Fruit fly (Drosophila melanogaster): ENCODE measurements around the gene PIG-T.

PIG-T gene

DNA sequence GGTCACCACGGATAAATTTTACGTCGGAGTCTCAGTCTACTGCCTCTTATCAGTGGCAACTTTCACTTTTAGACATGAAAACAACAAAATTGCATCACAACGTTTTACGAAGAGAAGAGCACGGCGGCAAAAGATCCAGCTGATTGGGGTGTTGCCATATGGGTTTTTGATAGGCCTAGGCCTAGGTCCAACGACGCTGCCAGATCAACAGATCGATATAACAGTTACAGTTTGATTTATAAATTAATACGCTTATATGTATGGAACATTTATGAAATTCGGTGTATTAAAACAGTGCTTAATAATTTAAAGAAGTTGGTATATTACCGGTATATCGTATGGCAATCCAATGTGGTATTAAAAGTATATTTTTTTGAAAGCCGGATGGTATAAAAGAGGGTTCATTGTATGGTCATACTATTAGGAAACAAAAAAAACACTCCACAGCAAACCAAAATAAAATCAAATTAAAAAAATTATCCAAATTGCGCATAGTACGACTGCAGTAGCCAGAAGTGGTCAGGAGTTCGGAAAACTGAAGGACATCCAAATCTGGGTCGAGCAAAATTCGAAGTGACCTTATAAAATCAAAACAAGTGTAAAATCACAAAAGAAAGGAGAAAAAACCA lies 29.7 kb upstream of the PIG-T start, which contains the start of gene CG1440:
Gene CG1440, plus strand, starts transcription at position 402 of the 629 bp plus-strand sequence.
- TF ChIP-seq insv (optimal IDR thresholded peaks at IDR 0.05) (no peak), h (optimal IDR thresholded peaks at IDR 0.05) (no peak), psq (optimal IDR thresholded peaks at IDR 0.05) (no peak), ttk (optimal IDR thresholded peaks at IDR 0.05) (no peak), Sin3A (optimal IDR thresholded peaks at IDR 0.05) (no peak), Myc (optimal IDR thresholded peaks at IDR 0.05) (no peak)

- TF ChIP-seq Myc (optimal IDR thresholded peaks at IDR 0.05) (no peak), psq (optimal IDR thresholded peaks at IDR 0.05) (no peak), Sin3A (optimal IDR thresholded peaks at IDR 0.05) (no peak), insv (optimal IDR thresholded peaks at IDR 0.05) (no peak), ttk (optimal IDR thresholded peaks at IDR 0.05) (no peak), h (optimal IDR thresholded peaks at IDR 0.05) (no peak)
These were observed 26.6 kb upstream of the PIG-T start, which contains the start of gene CG32712 for dm6 chrX:8433709-8434108. TSS of gene CG32712 (minus strand) at chrX:8433809.

DNA sequence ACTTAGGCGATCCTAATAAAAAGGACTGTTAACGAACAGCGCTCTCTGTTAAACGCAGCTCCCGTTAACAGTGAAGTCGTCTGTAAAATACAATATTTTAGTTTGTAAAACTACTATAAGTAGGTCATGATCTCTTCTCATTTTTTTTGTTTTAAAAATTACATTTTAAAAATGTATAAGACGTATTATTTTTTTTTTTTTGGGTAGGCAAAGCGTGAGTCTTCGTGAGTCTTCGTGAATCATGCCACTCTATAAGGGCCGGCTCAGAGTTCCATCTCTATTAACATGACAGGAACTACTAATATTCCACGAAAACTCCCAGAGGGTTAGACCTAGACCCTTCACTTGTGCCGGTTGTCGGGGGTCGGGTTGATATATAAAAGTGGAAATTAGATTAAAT lies 15.6 kb upstream of the PIG-T start:
- TF ChIP-seq Sin3A (optimal IDR thresholded peaks at IDR 0.05) (no peak), h (optimal IDR thresholded peaks at IDR 0.05) (no peak), ttk (optimal IDR thresholded peaks at IDR 0.05) (no peak), insv (optimal IDR thresholded peaks at IDR 0.05) (no peak), psq (optimal IDR thresholded peaks at IDR 0.05) (no peak), Myc (optimal IDR thresholded peaks at IDR 0.05) (no peak)

dm6 chrX:8421449-8421795 lies 14.4 kb upstream of the PIG-T start:
- no peak for TF ChIP-seq insv (optimal IDR thresholded peaks at IDR 0.05)
- no peak for TF ChIP-seq h (optimal IDR thresholded peaks at IDR 0.05)
- no peak for TF ChIP-seq psq (optimal IDR thresholded peaks at IDR 0.05)
- no peak for TF ChIP-seq Sin3A (optimal IDR thresholded peaks at IDR 0.05)
- TF ChIP-seq Myc (optimal IDR thresholded peaks at IDR 0.05) = no peak
- TF ChIP-seq ttk (optimal IDR thresholded peaks at IDR 0.05) = no peak

- TF ChIP-seq ttk (optimal IDR thresholded peaks at IDR 0.05) (no peak), Sin3A (optimal IDR thresholded peaks at IDR 0.05) (no peak), Myc (optimal IDR thresholded peaks at IDR 0.05) (no peak), psq (optimal IDR thresholded peaks at IDR 0.05) (no peak), h (optimal IDR thresholded peaks at IDR 0.05) (no peak), insv (optimal IDR thresholded peaks at IDR 0.05) (no peak)
These were observed 13.8 kb upstream of the PIG-T start for dm6 chrX:8420772-8421448.

dm6 chrX:8419534-8419933 lies 12.5 kb upstream of the PIG-T start:
- TF ChIP-seq ttk (optimal IDR thresholded peaks at IDR 0.05) = no peak
- TF ChIP-seq insv (optimal IDR thresholded peaks at IDR 0.05) = no peak
- TF ChIP-seq Myc (optimal IDR thresholded peaks at IDR 0.05) = no peak
- no peak for TF ChIP-seq h (optimal IDR thresholded peaks at IDR 0.05)
- no peak for TF ChIP-seq psq (optimal IDR thresholded peaks at IDR 0.05)

DNA sequence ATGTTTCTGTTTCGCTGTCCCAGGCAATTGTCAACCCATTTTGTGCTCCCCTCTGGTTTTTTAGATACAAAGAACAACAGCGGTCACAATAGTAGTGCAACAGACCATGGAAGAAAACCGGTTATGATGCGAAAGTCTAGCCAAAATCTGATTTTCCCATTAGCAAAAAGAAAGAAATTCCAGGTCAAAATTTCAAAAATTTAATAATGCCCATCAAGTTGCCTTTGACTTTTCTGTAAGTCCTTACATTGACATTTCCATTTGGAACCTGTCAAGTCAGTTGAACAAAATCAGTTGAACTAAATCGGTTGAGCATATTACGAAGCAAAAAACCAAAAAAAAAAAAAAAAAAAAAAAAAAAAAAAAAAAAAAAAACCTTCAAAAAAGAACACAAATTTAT lies 9.9 kb upstream of the PIG-T start:
- TF ChIP-seq Sin3A (optimal IDR thresholded peaks at IDR 0.05) (no peak), psq (optimal IDR thresholded peaks at IDR 0.05) (no peak), h (optimal IDR thresholded peaks at IDR 0.05) (no peak), Myc (optimal IDR thresholded peaks at IDR 0.05) (no peak), ttk (optimal IDR thresholded peaks at IDR 0.05) (no peak), insv (optimal IDR thresholded peaks at IDR 0.05) (no peak)

dm6 chrX:8416209-8416608 lies 9.1 kb upstream of the PIG-T start:
- TF ChIP-seq Myc (optimal IDR thresholded peaks at IDR 0.05) (no peak), insv (optimal IDR thresholded peaks at IDR 0.05) (no peak)

dm6 chrX:8415605-8416004 lies 8.5 kb upstream of the PIG-T start:
- no peak for TF ChIP-seq insv (optimal IDR thresholded peaks at IDR 0.05)
- no peak for TF ChIP-seq psq (optimal IDR thresholded peaks at IDR 0.05)
- no peak for TF ChIP-seq Myc (optimal IDR thresholded peaks at IDR 0.05)
- no peak for TF ChIP-seq ttk (optimal IDR thresholded peaks at IDR 0.05)

DNA sequence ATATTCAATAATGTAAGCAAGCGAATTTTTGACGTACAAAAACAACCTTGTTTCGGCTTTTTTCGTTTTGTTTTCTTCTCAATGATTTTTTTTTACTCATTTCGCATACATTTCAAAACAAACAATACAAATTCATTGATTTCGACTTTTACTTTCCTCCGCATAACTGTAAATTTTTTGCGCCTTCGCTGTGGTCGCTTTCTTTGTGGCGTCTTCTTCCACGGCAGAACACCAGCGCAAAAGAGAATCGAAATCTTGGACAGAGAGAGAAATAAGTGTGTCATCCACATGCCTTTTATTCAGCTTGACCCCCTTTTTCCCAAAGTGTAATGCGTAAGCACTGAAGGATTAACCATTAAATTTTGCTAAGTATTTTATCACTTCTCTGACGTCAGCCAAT lies 7.3 kb upstream of the PIG-T start:
- TF ChIP-seq h (optimal IDR thresholded peaks at IDR 0.05) (no peak), insv (optimal IDR thresholded peaks at IDR 0.05) (no peak), ttk (optimal IDR thresholded peaks at IDR 0.05) (no peak), psq (optimal IDR thresholded peaks at IDR 0.05) (no peak), Myc (optimal IDR thresholded peaks at IDR 0.05) (no peak), Sin3A (optimal IDR thresholded peaks at IDR 0.05) (no peak)

dm6 chrX:8413513-8414113 lies 6.5 kb upstream of the PIG-T start:
- no peak for TF ChIP-seq ttk (optimal IDR thresholded peaks at IDR 0.05)
- no peak for TF ChIP-seq insv (optimal IDR thresholded peaks at IDR 0.05)
- TF ChIP-seq h (optimal IDR thresholded peaks at IDR 0.05) = no peak
- TF ChIP-seq Myc (optimal IDR thresholded peaks at IDR 0.05) = no peak
- no peak for TF ChIP-seq Sin3A (optimal IDR thresholded peaks at IDR 0.05)
- no peak for TF ChIP-seq psq (optimal IDR thresholded peaks at IDR 0.05)

DNA sequence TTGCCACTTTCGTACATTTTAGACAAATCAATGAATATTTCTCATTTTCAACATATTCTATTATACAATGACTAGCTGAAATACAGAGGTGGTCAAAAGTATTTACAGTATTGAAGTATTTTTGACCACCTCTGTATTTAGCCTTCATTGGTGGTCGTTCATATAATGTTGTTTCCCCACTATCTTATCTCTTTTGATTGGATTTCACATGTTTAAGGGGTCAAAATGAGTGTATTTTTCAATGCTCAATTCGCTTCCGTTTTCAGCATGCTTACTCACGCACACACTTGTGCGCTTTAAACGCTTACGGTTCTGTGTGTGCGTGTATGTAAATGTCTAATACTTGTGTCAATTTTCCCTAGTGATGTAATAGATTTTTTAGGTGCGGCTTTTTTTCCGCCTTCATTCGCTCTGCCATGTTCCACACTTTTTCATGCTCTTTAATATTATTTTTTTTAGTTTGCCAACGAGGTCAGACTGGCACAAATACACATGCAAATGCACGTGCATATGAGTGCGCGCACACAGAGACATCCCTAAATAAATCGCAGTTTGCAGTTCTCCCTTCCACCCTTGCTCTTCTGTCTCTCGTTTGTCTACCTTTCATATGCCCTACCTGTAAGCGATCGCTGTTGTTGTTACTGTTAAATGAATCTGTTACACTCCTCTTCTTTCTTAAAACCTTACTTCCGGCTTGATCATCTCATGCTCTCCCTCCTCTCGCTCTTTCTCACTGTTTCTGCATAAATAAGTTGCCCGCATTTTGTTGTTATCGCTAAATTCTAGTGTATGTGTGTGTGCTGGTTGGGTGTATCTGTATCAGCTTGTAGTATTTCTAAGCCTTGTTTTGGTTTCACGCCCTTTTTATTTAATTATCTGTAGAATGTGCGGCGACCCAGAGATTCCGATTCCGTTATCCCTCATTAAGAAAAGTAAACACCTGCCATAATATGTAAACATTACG lies 5.4 kb upstream of the PIG-T start:
- TF ChIP-seq Myc (optimal IDR thresholded peaks at IDR 0.05) (no peak), insv (optimal IDR thresholded peaks at IDR 0.05) (no peak), psq (optimal IDR thresholded peaks at IDR 0.05) (no peak), Sin3A (optimal IDR thresholded peaks at IDR 0.05) (no peak), ttk (optimal IDR thresholded peaks at IDR 0.05) (no peak), h (optimal IDR thresholded peaks at IDR 0.05) (no peak)

Data from Kc167 (cell line).